Worm (Caenorhabditis elegans): ENCODE measurements around the gene rps-11.

DNA sequence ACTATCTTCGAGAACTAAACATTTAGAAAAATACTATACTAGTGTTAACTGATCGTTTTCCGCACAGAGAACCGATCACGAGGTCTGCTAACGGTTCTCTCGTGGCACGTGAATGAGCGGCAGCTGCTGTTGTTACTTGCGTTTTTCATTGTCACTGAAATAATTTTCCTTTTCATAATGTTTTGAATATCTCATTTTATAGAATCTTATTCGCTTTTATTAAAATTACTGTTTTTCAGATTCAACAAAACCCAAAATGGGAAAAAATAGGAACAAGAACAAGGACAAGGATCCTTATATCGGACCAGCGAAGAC lies 33.9 kb downstream of the rps-11 start, which contains the start of gene F58B3.6:
- TF ChIP-seq drap-1 (GFP tag; optimal IDR thresholded peaks at IDR 0.05) (no peak), unc-62 (GFP tag; optimal IDR thresholded peaks at IDR 0.05) (no peak), ztf-11 (tag; optimal IDR thresholded peaks at IDR 0.05) (no peak), elt-1 (tag; optimal IDR thresholded peaks at IDR 0.05; ENCODE audit: borderline replicate concordance, insufficient read depth) (no peak), zip-8 (tag; optimal IDR thresholded peaks at IDR 0.05) (no peak)
